Worm (Caenorhabditis elegans): ENCODE results near the gene C17H12.2.

- TF ChIP-seq cog-1 (tag; optimal IDR thresholded peaks at IDR 0.05) (no peak), ref-1 (GFP tag; conservative IDR thresholded peaks at IDR 0.05) (no peak)
Measured at ce11 chrIV:6839091-6839522, 48.8 kb upstream of the C17H12.2 start.

All from whole organism, midembryonic.